Fruit fly (Drosophila melanogaster) whole organism, embryonic: ENCODE results near the gene CG43796.
A peak's percentile ranks its signal among the peaks of the same experiment; 100 is the strongest.

Experiments used
- Bdp1 ChIP-seq: fragments of 200-800 bp; sonication (Bioruptor generic); optimal IDR thresholded peaks from 3 replicates; lab custom pipeline; 2016; ENCODE audit warnings: missing biosample characterization, missing genetic modification characterization
- CG10147 ChIP-seq: fragments of 200-800 bp; sonication (Bioruptor generic); optimal IDR thresholded peaks from 2 replicates; lab custom pipeline; 2019; ENCODE audit warnings: missing biosample characterization, mild to moderate bottlenecking, missing genetic modification characterization, moderate library complexity
- CG1024 ChIP-seq: fragments of 200-800 bp; sonication (Bioruptor generic); IDR thresholded peaks from 2 replicates; pipeline ENCODE4 v1.3.6; 2022; ENCODE audit warnings: missing biosample characterization, missing genetic modification characterization
- CG10267 ChIP-seq: fragments of 200-800 bp; sonication (Bioruptor generic); optimal IDR thresholded peaks from 2 replicates; lab custom pipeline; 2018; ENCODE audit warnings: missing biosample characterization, mild to moderate bottlenecking, missing genetic modification characterization, moderate library complexity
- CG10654 ChIP-seq: fragments of 200-800 bp; sonication (Bioruptor generic); optimal IDR thresholded peaks from 2 replicates; lab custom pipeline; 2016; ENCODE audit warnings: missing biosample characterization, missing genetic modification characterization
- CG10979 ChIP-seq: fragments of 200-800 bp; sonication (Bioruptor generic); optimal IDR thresholded peaks from 2 replicates; lab custom pipeline; 2018; ENCODE audit warnings: missing biosample characterization, mild to moderate bottlenecking, missing genetic modification characterization, moderate library complexity
- CG11398 ChIP-seq: fragments of 200-800 bp; sonication (Bioruptor generic); optimal IDR thresholded peaks from 2 replicates; lab custom pipeline; 2016; ENCODE audit warnings: missing biosample characterization, missing genetic modification characterization
- CG12155 ChIP-seq: fragments of 200-800 bp; sonication (Bioruptor generic); optimal IDR thresholded peaks from 3 replicates; lab custom pipeline; 2016; ENCODE audit warnings: missing biosample characterization, missing genetic modification characterization
- CG17359 ChIP-seq: fragments of 200-800 bp; sonication (Bioruptor generic); optimal IDR thresholded peaks from 3 replicates; lab custom pipeline; 2018; ENCODE audit warnings: missing biosample characterization, mild to moderate bottlenecking, missing genetic modification characterization, moderate library complexity
- CG1792 ChIP-seq: fragments of 200-800 bp; sonication (Bioruptor generic); optimal IDR thresholded peaks from 2 replicates; lab custom pipeline; 2016; ENCODE audit warnings: missing biosample characterization, missing genetic modification characterization
- CG2120 ChIP-seq: fragments of 200-800 bp; sonication (Bioruptor generic); optimal IDR thresholded peaks from 3 replicates; lab custom pipeline; 2016; ENCODE audit warnings: missing biosample characterization, missing genetic modification characterization
- CG5953 ChIP-seq: fragments of 200-800 bp; sonication (Bioruptor generic); IDR thresholded peaks from 2 replicates; pipeline ENCODE4 v1.3.6; 2022; ENCODE audit warnings: missing biosample characterization, missing genetic modification characterization
- CG6765 ChIP-seq: fragments of 200-800 bp; sonication (Bioruptor generic); optimal IDR thresholded peaks from 3 replicates; lab custom pipeline; 2017; ENCODE audit warnings: missing biosample characterization, mild to moderate bottlenecking, missing genetic modification characterization
- CG6791 ChIP-seq: fragments of 200-800 bp; sonication (Bioruptor generic); IDR thresholded peaks from 3 replicates; pipeline ENCODE4 v1.3.6; 2022; ENCODE audit warnings: missing biosample characterization, missing genetic modification characterization; ENCODE audit not compliant: partially characterized antibody
- CG7963 ChIP-seq: fragments of 200-800 bp; sonication (Bioruptor generic); IDR thresholded peaks from 3 replicates; pipeline ENCODE4 v1.3.6; 2022; ENCODE audit warnings: missing biosample characterization, missing genetic modification characterization; ENCODE audit not compliant: partially characterized antibody
- CG8281 ChIP-seq: fragments of 200-800 bp; sonication (Bioruptor generic); optimal IDR thresholded peaks from 2 replicates; lab custom pipeline; 2018; ENCODE audit warnings: missing biosample characterization, mild to moderate bottlenecking, missing genetic modification characterization, moderate library complexity
- CG8388 ChIP-seq: fragments of 200-800 bp; sonication (Bioruptor generic); optimal IDR thresholded peaks from 2 replicates; lab custom pipeline; 2019; ENCODE audit warnings: missing biosample characterization, mild to moderate bottlenecking, missing genetic modification characterization, moderate library complexity
- Chrac-16 ChIP-seq: fragments of 200-800 bp; sonication (Bioruptor generic); optimal IDR thresholded peaks from 3 replicates; lab custom pipeline; 2016; ENCODE audit warnings: missing biosample characterization, missing genetic modification characterization
- CkIIα-i1 ChIP-seq: fragments of 200-800 bp; sonication (Bioruptor generic); IDR thresholded peaks from 2 replicates; pipeline ENCODE4 v1.3.6; 2022; ENCODE audit warnings: missing biosample characterization, missing genetic modification characterization
- Ets65A ChIP-seq: fragments of 200-800 bp; sonication (Bioruptor generic); peaks from one replicate; lab custom pipeline; 2016; ENCODE audit warnings: missing biosample characterization, missing genetic modification characterization
- Fer2 ChIP-seq: fragments of 200-800 bp; sonication (Bioruptor generic); optimal IDR thresholded peaks from 2 replicates; lab custom pipeline; 2018; ENCODE audit warnings: missing biosample characterization, mild to moderate bottlenecking, missing genetic modification characterization, moderate library complexity
- HLH4C ChIP-seq: fragments of 200-800 bp; sonication (Bioruptor generic); IDR thresholded peaks from 3 replicates; pipeline ENCODE4 v1.3.6; 2022; ENCODE audit warnings: missing biosample characterization, missing genetic modification characterization; ENCODE audit not compliant: partially characterized antibody
- Jarid2 ChIP-seq: fragments of 200-800 bp; sonication (Bioruptor generic); optimal IDR thresholded peaks from 3 replicates; lab custom pipeline; 2017; ENCODE audit warnings: mild to moderate bottlenecking, missing biosample characterization, missing genetic modification reagents, missing genetic modification characterization
- Nf-YA ChIP-seq: fragments of 200-800 bp; sonication (Bioruptor generic); IDR thresholded peaks from 2 replicates; pipeline ENCODE4 v1.3.6; 2022; ENCODE audit warnings: missing biosample characterization, missing genetic modification characterization
- Pdp1 ChIP-seq, 2 experiments: fragments of 200-800 bp; sonication (Bioruptor generic); optimal IDR thresholded peaks; 3 replicates each; lab custom pipeline; 2016; ENCODE audit warnings: missing biosample characterization in 2 of 2, missing genetic modification characterization in 2 of 2, mild to moderate bottlenecking in 1 of 2, moderate library complexity in 1 of 2
- Stat92E ChIP-seq, 3 experiments: fragments of >200 bp in 2 of 3; fragments of 200-800 bp in 1 of 3; sonication (Bioruptor generic) in 1 of 3; optimal IDR thresholded peaks; 2 replicates each; lab custom pipeline; 2017 to 2019; ENCODE audit warnings: missing biosample characterization in 3 of 3, missing genetic modification characterization in 3 of 3, mild to moderate bottlenecking in 1 of 3, moderate library complexity in 1 of 3
- ap ChIP-seq: fragments of 200-800 bp; sonication (Bioruptor generic); IDR thresholded peaks from 2 replicates; pipeline ENCODE4 v1.3.6; 2022; ENCODE audit warnings: missing biosample characterization, missing genetic modification characterization
- btn ChIP-seq: fragments of 200-800 bp; sonication (Bioruptor generic); optimal IDR thresholded peaks from 2 replicates; lab custom pipeline; 2016; ENCODE audit warnings: missing biosample characterization, missing genetic modification characterization
- chn ChIP-seq: fragments of 200-800 bp; sonication (Bioruptor generic); optimal IDR thresholded peaks from 2 replicates; lab custom pipeline; 2016; ENCODE audit warnings: missing biosample characterization, missing genetic modification characterization
- ci ChIP-seq: fragments of 200-800 bp; sonication (Bioruptor generic); IDR thresholded peaks from 3 replicates; pipeline ENCODE4 v1.3.6; 2022; ENCODE audit warnings: missing biosample characterization, missing genetic modification characterization
- crol ChIP-seq: fragments of 200-800 bp; sonication (Bioruptor generic); IDR thresholded peaks from 2 replicates; pipeline ENCODE4 v1.3.6; 2022; ENCODE audit warnings: missing biosample characterization, missing genetic modification characterization
- dmrt11E ChIP-seq: fragments of 200-800 bp; sonication (Bioruptor generic); optimal IDR thresholded peaks from 3 replicates; lab custom pipeline; 2018; ENCODE audit warnings: missing biosample characterization, mild to moderate bottlenecking, missing genetic modification characterization, moderate library complexity
- en ChIP-seq: fragments of 200-800 bp; sonication (Bioruptor generic); optimal IDR thresholded peaks from 2 replicates; lab custom pipeline; 2016; ENCODE audit warnings: missing biosample characterization, missing genetic modification characterization
- esg ChIP-seq: fragments of 200-800 bp; sonication (Bioruptor generic); conservative IDR thresholded peaks from 2 replicates; pipeline ENCODE4 v1.3.6; 2022; ENCODE audit warnings: missing biosample characterization, missing genetic modification characterization
- gsb ChIP-seq: fragments of 200-800 bp; sonication (Bioruptor generic); IDR thresholded peaks from 2 replicates; pipeline ENCODE4 v1.3.6; 2022; ENCODE audit warnings: missing biosample characterization, missing genetic modification characterization
- lbe ChIP-seq: fragments of 200-800 bp; sonication (Bioruptor generic); optimal IDR thresholded peaks from 2 replicates; lab custom pipeline; 2016; ENCODE audit warnings: missing biosample characterization, mild to moderate bottlenecking, missing genetic modification characterization
- lov ChIP-seq, 2 experiments: fragments of 200-800 bp in 1 of 2; fragments of >200 bp in 1 of 2; sonication (Bioruptor generic) in 1 of 2; IDR thresholded peaks in 1 of 2; optimal IDR thresholded peaks in 1 of 2; 2 replicates in 1 of 2; 3 replicates in 1 of 2; pipeline versions ENCODE4 v1.3.6 to Lab custom; 2017 to 2022; ENCODE audit warnings: missing biosample characterization in 1 of 2, missing genetic modification characterization in 1 of 2
- onecut ChIP-seq: fragments of 200-800 bp; sonication (Bioruptor generic); IDR thresholded peaks from 2 replicates; pipeline ENCODE4 v1.3.6; 2022; ENCODE audit warnings: missing biosample characterization, missing genetic modification characterization
- pfk ChIP-seq: fragments of 200-800 bp; sonication (Bioruptor generic); optimal IDR thresholded peaks from 2 replicates; lab custom pipeline; 2018; ENCODE audit warnings: missing biosample characterization, mild to moderate bottlenecking, missing genetic modification characterization, moderate library complexity
- pho ChIP-seq: fragments of 200-800 bp; sonication (Bioruptor generic); optimal IDR thresholded peaks from 2 replicates; lab custom pipeline; 2016; ENCODE audit warnings: missing biosample characterization, missing genetic modification characterization
- phol ChIP-seq: fragments of 200-800 bp; sonication (Bioruptor generic); optimal IDR thresholded peaks from 3 replicates; lab custom pipeline; 2018; ENCODE audit warnings: missing biosample characterization, mild to moderate bottlenecking, missing genetic modification characterization, moderate library complexity
- pita ChIP-seq: fragments of 200-800 bp; sonication (Bioruptor generic); optimal IDR thresholded peaks from 2 replicates; lab custom pipeline; 2017; ENCODE audit warnings: missing biosample characterization, mild to moderate bottlenecking, missing genetic modification characterization
- scrt ChIP-seq: fragments of 200-800 bp; sonication (Bioruptor generic); optimal IDR thresholded peaks from 2 replicates; lab custom pipeline; 2018; ENCODE audit warnings: missing biosample characterization, mild to moderate bottlenecking, missing genetic modification characterization, moderate library complexity
- sna ChIP-seq: fragments of 200-800 bp; sonication (Bioruptor generic); IDR thresholded peaks from 2 replicates; pipeline ENCODE4 v1.3.6; 2022; ENCODE audit warnings: missing biosample characterization, missing genetic modification characterization; ENCODE audit not compliant: partially characterized antibody
- sr ChIP-seq: fragments of 200-800 bp; sonication (Bioruptor generic); IDR thresholded peaks from 3 replicates; pipeline ENCODE4 v1.3.6; 2022; ENCODE audit warnings: missing biosample characterization, missing genetic modification characterization
- tio ChIP-seq: fragments of 200-800 bp; sonication (Bioruptor generic); optimal IDR thresholded peaks from 2 replicates; lab custom pipeline; 2017; ENCODE audit warnings: missing biosample characterization, missing genetic modification characterization, inconsistent platforms
- ttk ChIP-seq: fragments of 200-800 bp; sonication (Bioruptor generic); IDR thresholded peaks from 2 replicates; pipeline ENCODE4 v2.1.2; 2022; ENCODE audit warnings: missing biosample characterization, missing genetic modification characterization
- vvl ChIP-seq: fragments of 200-800 bp; sonication (Bioruptor generic); IDR thresholded peaks from 2 replicates; pipeline ENCODE4 v1.3.6; 2022; ENCODE audit warnings: missing biosample characterization, missing genetic modification characterization
- yki ChIP-seq: fragments of >200 bp; optimal IDR thresholded peaks from 3 replicates; lab custom pipeline; 2018
- zen ChIP-seq: fragments of 200-800 bp; sonication (Bioruptor generic); optimal IDR thresholded peaks from 3 replicates; lab custom pipeline; 2018; ENCODE audit warnings: missing biosample characterization, mild to moderate bottlenecking, missing genetic modification characterization, moderate library complexity

Gene CG43796

dm6 chr2L:8521724-8522309 lies 39.6 kb downstream of the CG43796 start, which contains the start of gene Acer (continued):
- TF ChIP-seq sna (GFP tag; lab: Robert Waterston, UW) = 0 out of 2 replicates have a peak, but pooled peaks have one; percentile 19
- peak in 1 of 2 experiments; percentile 22 for TF ChIP-seq Pdp1 (GFP tag; optimal IDR thresholded peaks at IDR 0.05; lab: Kevin White, UChicago)
- TF ChIP-seq CG10654 = no peak
- TF ChIP-seq CG2120 (GFP tag; lab: Kevin White, UChicago) = no peak
- TF ChIP-seq ttk (GFP tag; lab: Robert Waterston, UW) = no peak
- no peak for TF ChIP-seq CG11398 (GFP tag; lab: Kevin White, UChicago)
- no peak for TF ChIP-seq crol (GFP tag; lab: Robert Waterston, UW)
- TF ChIP-seq Fer2 (tag; lab: Kevin White, UChicago) = no peak
- TF ChIP-seq vvl (GFP tag; lab: Robert Waterston, UW) = no peak
- no peak for TF ChIP-seq CG1024 (GFP tag; lab: Robert Waterston, UW)
- peak; percentile 75 for TF ChIP-seq Jarid2
- no peak for TF ChIP-seq Bdp1 (GFP tag; lab: Kevin White, UChicago)
- TF ChIP-seq CG8281 (tag; lab: Kevin White, UChicago) = no peak
- TF ChIP-seq CG6791 (GFP tag; lab: Robert Waterston, UW) = peak; percentile 56; the same call in 1 of the 3 replicates
- no peak for TF ChIP-seq Chrac-16 (GFP tag; lab: Kevin White, UChicago)
- TF ChIP-seq btn = no peak
- TF ChIP-seq lov (optimal IDR thresholded peaks at IDR 0.05; lab: Kevin White, UChicago) = no peak
- no peak for TF ChIP-seq lov (GFP tag; IDR thresholded peaks at IDR 0.05; lab: Robert Waterston, UW)
- TF ChIP-seq dmrt11E (tag; lab: Kevin White, UChicago) = no peak
- TF ChIP-seq CG1792 (GFP tag; lab: Kevin White, UChicago) = peak; percentile 4
- peak; percentile 37 for TF ChIP-seq CG10267 (tag; lab: Kevin White, UChicago)
- no peak for TF ChIP-seq yki
- TF ChIP-seq CkIIα-i1 (GFP tag; lab: Robert Waterston, UW) = no peak
- peak; percentile 11; the same call in 1 of the 2 replicates for TF ChIP-seq onecut
- TF ChIP-seq CG12155 (GFP tag; lab: Kevin White, UChicago) = no peak
- TF ChIP-seq ci = 0 out of 3 replicates have a peak, but pooled peaks have one; percentile 57
- TF ChIP-seq lbe (GFP tag; lab: Kevin White, UChicago) = no peak
- no peak for TF ChIP-seq en
- TF ChIP-seq sr (GFP tag; lab: Robert Waterston, UW) = no peak
- 0 out of 2 replicates have a peak, but pooled peaks have one; percentile 24 for TF ChIP-seq gsb (GFP tag; lab: Robert Waterston, UW)
- no peak for TF ChIP-seq Ets65A
- TF ChIP-seq Stat92E (GFP tag; optimal IDR thresholded peaks at IDR 0.05; lab: Kevin White, UChicago) = peak in 1 of 3 experiments; percentile 26
- TF ChIP-seq CG17359 (tag; lab: Kevin White, UChicago) = no peak
- TF ChIP-seq tio (GFP tag; lab: Kevin White, UChicago) = no peak
- no peak for TF ChIP-seq Nf-YA
- TF ChIP-seq CG8388 (GFP tag; lab: Kevin White, UChicago) = no peak
- no peak for TF ChIP-seq CG6765 (GFP tag; lab: Kevin White, UChicago)
- TF ChIP-seq pita (GFP tag; lab: Kevin White, UChicago) = no peak
- TF ChIP-seq zen (tag; lab: Kevin White, UChicago) = peak; percentile 9
- no peak for TF ChIP-seq HLH4C (GFP tag; lab: Robert Waterston, UW)
- no peak for TF ChIP-seq ap (GFP tag; lab: Robert Waterston, UW)
- TF ChIP-seq CG10979 (tag; lab: Kevin White, UChicago) = no peak
- no peak for TF ChIP-seq CG10147 (GFP tag; lab: Kevin White, UChicago)
- peak; percentile 37 for TF ChIP-seq phol
- no peak for TF ChIP-seq CG5953 (GFP tag; lab: Robert Waterston, UW)
- TF ChIP-seq esg (GFP tag; lab: Robert Waterston, UW) = no peak
- no peak for TF ChIP-seq scrt (GFP tag; lab: Kevin White, UChicago)
- TF ChIP-seq pfk (GFP tag; lab: Kevin White, UChicago) = peak; percentile 11
- no peak for TF ChIP-seq pho
- no peak for TF ChIP-seq chn (GFP tag; lab: Kevin White, UChicago)
- no peak for TF ChIP-seq CG7963 (GFP tag; lab: Robert Waterston, UW)
